Fruit fly (Drosophila melanogaster): ENCODE results near the gene AdamTS-B.

The AdamTS-B gene

dm6 chrX:5735268-5735941 is 37.0 kb downstream of the AdamTS-B start (continued):
- TF ChIP-seq Camta (GFP tag; optimal IDR thresholded peaks at IDR 0.05) = peak; percentile 38
- TF ChIP-seq sisA (GFP tag; IDR thresholded peaks at IDR 0.05) = peak; percentile 75
- TF ChIP-seq Sry-δ (GFP tag; optimal IDR thresholded peaks at IDR 0.05) = no peak
- TF ChIP-seq TFAM (GFP tag; optimal IDR thresholded peaks at IDR 0.05) = no peak
- no peak for TF ChIP-seq CG11398 (GFP tag; optimal IDR thresholded peaks at IDR 0.05)
- peak; percentile 58 for TF ChIP-seq CG6813 (GFP tag; optimal IDR thresholded peaks at IDR 0.05)
- peak; percentile 51 for TF ChIP-seq CG2875 (GFP tag; optimal IDR thresholded peaks at IDR 0.05)
- peak; percentile 36 for TF ChIP-seq CG8089 (GFP tag; optimal IDR thresholded peaks at IDR 0.05)
- peak; percentile 26 for TF ChIP-seq Dad (GFP tag; optimal IDR thresholded peaks at IDR 0.05)
- TF ChIP-seq gem (tag; optimal IDR thresholded peaks at IDR 0.05) = peak; percentile 88
- peak; percentile 83 for TF ChIP-seq CG6689 (GFP tag; IDR thresholded peaks at IDR 0.05)
- peak; percentile 16 for TF ChIP-seq en (GFP tag; optimal IDR thresholded peaks at IDR 0.05)
- TF ChIP-seq jumu (GFP tag; optimal IDR thresholded peaks at IDR 0.05) = peak; percentile 40
- peak; percentile 71 for TF ChIP-seq phol (tag; optimal IDR thresholded peaks at IDR 0.05)
- TF ChIP-seq MESR4 (GFP tag; optimal IDR thresholded peaks at IDR 0.05) = no peak
- peak; percentile 76 for TF ChIP-seq CG11247 (GFP tag; IDR thresholded peaks at IDR 0.05)
- TF ChIP-seq CG6791 (GFP tag; IDR thresholded peaks at IDR 0.05; ENCODE audit: partially characterized antibody) = no peak
- TF ChIP-seq CG4424 (GFP tag; optimal IDR thresholded peaks at IDR 0.05) = peak; percentile 61
- TF ChIP-seq Max (GFP tag; optimal IDR thresholded peaks at IDR 0.05) = peak; percentile 27
- no peak for TF ChIP-seq Elba2 (GFP tag; optimal IDR thresholded peaks at IDR 0.05)
- TF ChIP-seq Xrp1 (GFP tag; IDR thresholded peaks at IDR 0.05) = peak; percentile 83
- peak; percentile 87 for TF ChIP-seq CG2712 (tag; optimal IDR thresholded peaks at IDR 0.05)
- TF ChIP-seq lov (optimal IDR thresholded peaks at IDR 0.05) = no peak
- TF ChIP-seq lov (GFP tag; IDR thresholded peaks at IDR 0.05) = no peak
- no peak for TF ChIP-seq CG4328 (GFP tag; optimal IDR thresholded peaks at IDR 0.05)
- TF ChIP-seq CG3163 (GFP tag; optimal IDR thresholded peaks at IDR 0.05) = no peak
- peak; percentile 72 for TF ChIP-seq mam (GFP tag; optimal IDR thresholded peaks at IDR 0.05)
- peak; percentile 43 for TF ChIP-seq Atf-2 (GFP tag; optimal IDR thresholded peaks at IDR 0.05)
- TF ChIP-seq caup (GFP tag; optimal IDR thresholded peaks at IDR 0.05; ENCODE audit: severe bottlenecking) = peak; percentile 45
- TF ChIP-seq sob (GFP tag; IDR thresholded peaks at IDR 0.05) = peak; percentile 84
- no peak for TF ChIP-seq D (optimal IDR thresholded peaks at IDR 0.05)
- TF ChIP-seq D (GFP tag; optimal IDR thresholded peaks at IDR 0.05) = peak; percentile 47
- TF ChIP-seq CG3065 (GFP tag; optimal IDR thresholded peaks at IDR 0.05) = peak; percentile 12
- TF ChIP-seq gce (GFP tag; IDR thresholded peaks at IDR 0.05) = peak; percentile 74; the same call in 2 of the 3 replicates
- TF ChIP-seq Doc2 (GFP tag; IDR thresholded peaks at IDR 0.05) = no peak
- TF ChIP-seq CG3838 (GFP tag; optimal IDR thresholded peaks at IDR 0.05) = peak; percentile 19
- peak; percentile 52; the same call in 2 of the 4 replicates for TF ChIP-seq Gug (GFP tag; IDR thresholded peaks at IDR 0.05)
- peak; percentile 39; the same call in 1 of the 3 replicates for TF ChIP-seq jigr1 (GFP tag; IDR thresholded peaks at IDR 0.05)
- 0 out of 2 replicates have a peak, but pooled peaks have one; percentile 19 for TF ChIP-seq cas (GFP tag; IDR thresholded peaks at IDR 0.05)
- peak; percentile 77 for TF ChIP-seq ind (GFP tag; optimal IDR thresholded peaks at IDR 0.05)
- TF ChIP-seq yki (optimal IDR thresholded peaks at IDR 0.05) = no peak
- TF ChIP-seq ems (GFP tag; optimal IDR thresholded peaks at IDR 0.05) = peak; percentile 51
- peak; percentile 72; the same call in 2 of the 3 replicates for TF ChIP-seq CG2889 (GFP tag; IDR thresholded peaks at IDR 0.05)
- no peak for TF ChIP-seq hkb (optimal IDR thresholded peaks at IDR 0.05)
- peak; percentile 76 for TF ChIP-seq hkb (GFP tag; IDR thresholded peaks at IDR 0.05)
- TF ChIP-seq Vsx1 (GFP tag; optimal IDR thresholded peaks at IDR 0.05) = peak; percentile 25
- no peak for TF ChIP-seq cad (GFP tag; optimal IDR thresholded peaks at IDR 0.05)
- TF ChIP-seq CG16863 (GFP tag; optimal IDR thresholded peaks at IDR 0.05) = peak; percentile 44
- peak; percentile 83 for TF ChIP-seq CG14441 (GFP tag; IDR thresholded peaks at IDR 0.05)
- TF ChIP-seq Oaz (GFP tag; IDR thresholded peaks at IDR 0.05) = 0 out of 2 replicates have a peak, but pooled peaks have one; percentile 19
- TF ChIP-seq Bteb2 (GFP tag; optimal IDR thresholded peaks at IDR 0.05) = peak; percentile 57
- TF ChIP-seq hb (GFP tag; IDR thresholded peaks at IDR 0.05; ENCODE audit: partially characterized antibody) = no peak
